Worm (Caenorhabditis elegans): ENCODE results near the gene F16F9.3.

The F16F9.3 gene

DNA sequence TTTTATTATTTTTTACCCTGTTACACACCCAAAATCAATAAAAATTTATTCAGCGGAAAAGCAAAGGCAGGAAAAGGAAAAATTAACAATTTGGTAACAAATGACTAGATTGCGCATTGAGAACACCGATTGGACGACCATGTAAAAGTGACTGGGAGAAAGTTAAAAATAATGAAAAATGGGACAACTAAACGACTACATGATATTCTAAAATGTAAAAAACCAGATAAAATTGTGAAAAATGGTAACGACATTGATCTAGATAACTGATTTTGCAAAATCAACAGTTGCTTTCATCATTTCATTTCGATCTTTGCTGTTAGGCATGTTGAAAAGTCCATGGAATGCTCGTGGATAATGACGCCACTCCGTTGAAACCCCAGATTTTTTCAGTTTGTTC, 2.4 kb downstream of the F16F9.3 start:
- TF ChIP-seq aha-1 (tag) = peak; percentile 90
- no peak for TF ChIP-seq ztf-11 (tag; optimal IDR thresholded peaks at IDR 0.05)
- TF ChIP-seq rbr-2 (tag; optimal IDR thresholded peaks at IDR 0.05) = no peak
- no peak for TF ChIP-seq saeg-2 (GFP tag; IDR thresholded peaks at IDR 0.05)

DNA sequence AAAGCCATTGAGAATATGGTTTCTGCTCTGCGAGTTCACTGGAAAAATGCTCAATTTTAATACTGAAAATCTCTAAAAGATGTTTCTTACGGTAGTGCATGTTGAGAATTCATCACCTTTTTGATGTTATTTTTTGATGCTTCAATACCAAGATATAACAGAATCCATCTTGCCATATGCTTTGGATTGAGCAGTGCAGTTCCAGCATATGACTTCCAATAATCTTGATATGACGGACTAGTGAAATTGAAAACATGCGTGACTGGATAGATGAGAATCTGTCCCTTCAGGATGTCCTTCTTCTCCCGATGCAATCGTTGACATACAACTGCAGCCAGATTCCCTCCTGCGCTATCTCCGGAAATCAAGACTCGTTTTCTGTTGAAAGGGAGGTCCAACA, 3.5 kb downstream of the F16F9.3 start:
- TF ChIP-seq unc-62 (GFP tag; optimal IDR thresholded peaks at IDR 0.05 in 1 of 2) (peak in 1 of 2 experiments; percentile 97), unc-62 (tag; optimal IDR thresholded peaks at IDR 0.05) (no peak), madf-5 (GFP tag; IDR thresholded peaks at IDR 0.05) (no peak)

DNA sequence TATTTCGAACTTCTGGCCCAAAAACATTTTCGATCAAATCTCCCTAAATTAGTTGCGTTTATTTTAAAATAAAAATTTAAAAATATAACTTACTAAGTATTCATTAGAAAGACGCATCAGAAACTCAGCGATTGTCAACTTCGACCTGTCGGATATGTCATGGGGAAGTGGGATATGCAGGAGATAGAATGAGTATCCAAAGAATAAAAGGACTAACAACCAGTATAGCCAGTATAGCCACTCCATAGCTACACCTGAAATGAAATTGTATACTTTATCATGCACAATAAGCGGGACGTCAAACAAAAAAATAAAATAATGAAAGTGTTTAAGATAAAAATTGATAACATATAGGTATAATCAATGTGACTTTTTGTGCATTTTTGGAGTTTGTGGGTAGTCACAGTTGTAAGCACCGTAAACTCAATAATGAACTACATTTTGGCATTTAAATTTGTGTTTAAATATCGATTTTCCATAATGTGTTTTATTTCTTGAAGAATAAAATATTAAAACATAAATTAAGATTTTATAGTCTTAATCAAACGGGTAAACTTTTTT, 5.8 kb downstream of the F16F9.3 start, which contains the start of gene F16F9.4:
Gene F16F9.4, minus strand, starts transcription at position 276 of the 561 bp plus-strand sequence.
- TF ChIP-seq daf-19 (GFP tag; conservative IDR thresholded peaks at IDR 0.05) = no peak
- no peak for TF ChIP-seq F10B5.3 (tag; optimal IDR thresholded peaks at IDR 0.05)
- TF ChIP-seq daf-16 (GFP tag; optimal IDR thresholded peaks at IDR 0.05) = no peak
- peak; percentile 33 for TF ChIP-seq daf-16 (tag; optimal IDR thresholded peaks at IDR 0.05)
- TF ChIP-seq arid-1 (GFP tag; conservative IDR thresholded peaks at IDR 0.05) = no peak
- no peak for TF ChIP-seq Y48G9A.11 (GFP tag; IDR thresholded peaks at IDR 0.05)
- peak; percentile 51 for TF ChIP-seq nhr-77 (tag; optimal IDR thresholded peaks at IDR 0.05)
- no peak for TF ChIP-seq spr-1 (tag; optimal IDR thresholded peaks at IDR 0.05)
- no peak for TF ChIP-seq dmd-8 (GFP tag; IDR thresholded peaks at IDR 0.05)
- TF ChIP-seq hlh-11 (tag; optimal IDR thresholded peaks at IDR 0.05) = peak; percentile 6
- TF ChIP-seq unc-62 (GFP tag; optimal IDR thresholded peaks at IDR 0.05 in 1 of 2) = no peak
- TF ChIP-seq unc-62 (tag; optimal IDR thresholded peaks at IDR 0.05) = no peak
- TF ChIP-seq lin-13 (GFP tag; optimal IDR thresholded peaks at IDR 0.05) = no peak
- TF ChIP-seq ceh-82 (tag; optimal IDR thresholded peaks at IDR 0.05) = no peak
- no peak for TF ChIP-seq spr-3 (GFP tag; optimal IDR thresholded peaks at IDR 0.05)
- TF ChIP-seq lin-38 (GFP tag; IDR thresholded peaks at IDR 0.05) = no peak
- TF ChIP-seq daf-8 (GFP tag; IDR thresholded peaks at IDR 0.05) = no peak
- TF ChIP-seq jun-1 (tag; optimal IDR thresholded peaks at IDR 0.05) = no peak
- TF ChIP-seq zip-11 (GFP tag; IDR thresholded peaks at IDR 0.05) = no peak
- TF ChIP-seq fos-1 (tag; optimal IDR thresholded peaks at IDR 0.05) = no peak
- TF ChIP-seq cey-2 (tag; optimal IDR thresholded peaks at IDR 0.05; ENCODE audit: borderline replicate concordance, insufficient read depth) = no peak
- no peak for TF ChIP-seq nhr-237 (tag; optimal IDR thresholded peaks at IDR 0.05)
- no peak for TF ChIP-seq attf-4 (tag; optimal IDR thresholded peaks at IDR 0.05)
- TF ChIP-seq nhr-48 (tag; optimal IDR thresholded peaks at IDR 0.05) = no peak
- TF ChIP-seq Y75B8A.6 (GFP tag; IDR thresholded peaks at IDR 0.05) = no peak
- no peak for TF ChIP-seq gei-8 (GFP tag; optimal IDR thresholded peaks at IDR 0.05)
- peak; percentile 92 for TF ChIP-seq nhr-28 (tag; optimal IDR thresholded peaks at IDR 0.05)
- peak; percentile 64 for TF ChIP-seq dve-1 (tag; optimal IDR thresholded peaks at IDR 0.05; ENCODE audit: insufficient read depth)
- no peak for TF ChIP-seq hlh-30 (tag; optimal IDR thresholded peaks at IDR 0.05; ENCODE audit: insufficient read depth)
- TF ChIP-seq aha-1 (tag) = peak; percentile 94
- TF ChIP-seq D1046.2 (GFP tag; IDR thresholded peaks at IDR 0.05) = no peak
- peak; percentile 37 for TF ChIP-seq dmd-6 (GFP tag; IDR thresholded peaks at IDR 0.05)
- TF ChIP-seq fkh-10 (GFP tag; optimal IDR thresholded peaks at IDR 0.05) = no peak
- TF ChIP-seq Y105C5A.15 (GFP tag; IDR thresholded peaks at IDR 0.05) = no peak
- no peak for TF ChIP-seq T20F7.1 (GFP tag; optimal IDR thresholded peaks at IDR 0.05)
- no peak for TF ChIP-seq hif-1 (tag; optimal IDR thresholded peaks at IDR 0.05)
- TF ChIP-seq snpc-1.2 (GFP tag; IDR thresholded peaks at IDR 0.05) = no peak
- TF ChIP-seq zag-1 (tag; optimal IDR thresholded peaks at IDR 0.05) = no peak
- no peak for TF ChIP-seq ces-1 (GFP tag; optimal IDR thresholded peaks at IDR 0.05)
- peak; percentile 55 for TF ChIP-seq pqm-1 (tag; optimal IDR thresholded peaks at IDR 0.05)
- TF ChIP-seq ceh-20 (GFP tag; IDR thresholded peaks at IDR 0.05) = no peak
- TF ChIP-seq R02D3.7 (tag; optimal IDR thresholded peaks at IDR 0.05) = no peak
- TF ChIP-seq egl-27 (tag; optimal IDR thresholded peaks at IDR 0.05) = no peak
- TF ChIP-seq mxl-3 (GFP tag; optimal IDR thresholded peaks at IDR 0.05) = no peak
- no peak for TF ChIP-seq ceh-28 (tag; optimal IDR thresholded peaks at IDR 0.05)
